Fruit fly (Drosophila melanogaster) whole organism, wandering third instar larva: ENCODE results near the gene Dcr-1.

ENCODE experiments used
- Abd-B ChIP-seq: fragments of >200 bp; optimal IDR thresholded peaks from 2 replicates; lab custom pipeline; 2017; ENCODE audit warnings: missing biosample characterization, missing genetic modification characterization
- Hnf4 ChIP-seq: fragments of 200-800 bp; sonication (Bioruptor generic); optimal IDR thresholded peaks from 2 replicates; lab custom pipeline; 2016; ENCODE audit warnings: missing biosample characterization, mild to moderate bottlenecking, missing genetic modification characterization
- Hr78 ChIP-seq: fragments of >200 bp; optimal IDR thresholded peaks from 2 replicates; lab custom pipeline; 2017; ENCODE audit warnings: missing biosample characterization, missing genetic modification characterization
- Myc ChIP-seq: fragments of >200 bp; optimal IDR thresholded peaks from 2 replicates; lab custom pipeline; 2017
- N ChIP-seq: fragments of >200 bp; optimal IDR thresholded peaks from 2 replicates; lab custom pipeline; 2018; ENCODE audit warnings: missing biosample characterization, missing external identifiers, missing genetic modification characterization
- OdsH ChIP-seq: fragments of 200-800 bp; sonication (Bioruptor generic); optimal IDR thresholded peaks from 2 replicates; lab custom pipeline; 2016; ENCODE audit warnings: missing biosample characterization, mild to moderate bottlenecking, missing genetic modification characterization
- Rel ChIP-seq, 2 experiments: fragments of 200-800 bp; sonication (Bioruptor generic) in 1 of 2; optimal IDR thresholded peaks; 2 replicates in 1 of 2; 3 replicates in 1 of 2; lab custom pipeline; 2016 to 2019; ENCODE audit warnings: mild to moderate bottlenecking in 2 of 2, missing biosample characterization in 2 of 2, missing genetic modification characterization in 2 of 2, moderate library complexity in 1 of 2
- Vsx2 ChIP-seq: fragments of 200-300, 225-300 bp; sonication (Bioruptor generic); optimal IDR thresholded peaks from 2 replicates; lab custom pipeline; 2018; ENCODE audit warnings: missing biosample characterization, missing genetic modification characterization; ENCODE audit not compliant: partially characterized antibody
- ey ChIP-seq: fragments of 200-800 bp; sonication (Bioruptor generic); optimal IDR thresholded peaks from 2 replicates; lab custom pipeline; 2016; ENCODE audit warnings: missing biosample characterization, missing genetic modification characterization
- fru ChIP-seq: fragments of 200-800 bp; sonication (Bioruptor generic); optimal IDR thresholded peaks from 3 replicates; lab custom pipeline; 2016; ENCODE audit warnings: missing biosample characterization, mild to moderate bottlenecking, missing genetic modification characterization
- lola ChIP-seq: fragments of >200 bp; optimal IDR thresholded peaks from 2 replicates; lab custom pipeline; 2017; ENCODE audit warnings: missing biosample characterization, missing genetic modification characterization
- psq ChIP-seq: fragments of 200-800 bp; sonication (Bioruptor generic); optimal IDR thresholded peaks from 3 replicates; lab custom pipeline; 2017; ENCODE audit warnings: missing biosample characterization, mild to moderate bottlenecking, missing genetic modification characterization, moderate library complexity
- rgr ChIP-seq: fragments of 200-800 bp; sonication (Bioruptor generic); optimal IDR thresholded peaks from 3 replicates; lab custom pipeline; 2016; ENCODE audit warnings: missing biosample characterization, mild to moderate bottlenecking, missing genetic modification characterization
- usp ChIP-seq: fragments of >200 bp; optimal IDR thresholded peaks from 2 replicates; lab custom pipeline; 2017; ENCODE audit warnings: missing biosample characterization, missing genetic modification characterization

DNA sequence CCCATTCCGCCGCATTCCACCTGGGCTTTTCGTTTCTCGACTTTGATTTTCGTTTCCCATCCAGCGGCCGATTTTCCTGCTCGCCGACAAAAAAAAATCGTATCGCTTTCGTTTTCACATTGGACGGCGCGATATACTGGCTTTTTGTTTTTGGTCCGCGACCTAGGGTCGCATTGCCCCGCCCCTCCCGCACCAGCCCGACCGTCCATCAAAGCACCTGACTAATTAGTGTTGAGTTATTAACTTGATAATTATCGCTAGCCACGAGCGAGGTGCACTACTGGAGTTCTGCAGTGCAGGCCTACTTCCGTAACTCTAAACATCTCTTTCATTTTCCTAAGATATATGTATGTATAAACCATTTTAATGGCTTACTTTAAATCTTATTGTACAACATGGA, 10.8 kb upstream of the Dcr-1 start:
- TF ChIP-seq lola (no peak), usp (GFP tag; lab: Kevin White, UChicago) (no peak), Myc (lab: Kevin White, UChicago) (no peak), Rel (GFP tag; optimal IDR thresholded peaks at IDR 0.05; lab: Kevin White, UChicago) (no peak), Rel (tag; optimal IDR thresholded peaks at IDR 0.05; lab: Kevin White, UChicago) (no peak), rgr (GFP tag; lab: Kevin White, UChicago) (no peak), Vsx2 (GFP tag; lab: Kevin White, UChicago) (no peak), Abd-B (GFP tag; lab: Kevin White, UChicago) (no peak), Hr78 (GFP tag; lab: Kevin White, UChicago) (no peak), OdsH (GFP tag; lab: Kevin White, UChicago) (no peak), ey (no peak), psq (no peak), N (GFP tag; lab: Kevin White, UChicago) (no peak), fru (GFP tag; lab: Kevin White, UChicago) (no peak), Hnf4 (GFP tag; lab: Kevin White, UChicago) (no peak)
